Fruit fly (Drosophila melanogaster): ENCODE measurements around the gene app.

app gene

dm6 chr3L:12294602-12295001, 28.0 kb upstream of the app start (continued):
- TF ChIP-seq CG15073 (GFP tag; optimal IDR thresholded peaks at IDR 0.05) (no peak), hkb (optimal IDR thresholded peaks at IDR 0.05) (no peak), hkb (GFP tag; IDR thresholded peaks at IDR 0.05) (no peak), gsb-n (tag; optimal IDR thresholded peaks at IDR 0.05) (peak; percentile 31), ash1 (GFP tag; optimal IDR thresholded peaks at IDR 0.05) (no peak), CG34422 (GFP tag; IDR thresholded peaks at IDR 0.05) (no peak), CG3995 (GFP tag; optimal IDR thresholded peaks at IDR 0.05) (no peak), otp (GFP tag; IDR thresholded peaks at IDR 0.05) (no peak), abd-A (tag; optimal IDR thresholded peaks at IDR 0.05) (no peak), CG8924 (tag; optimal IDR thresholded peaks at IDR 0.05) (no peak), CG17328 (GFP tag; IDR thresholded peaks at IDR 0.05) (no peak), CG6654 (GFP tag; optimal IDR thresholded peaks at IDR 0.05) (no peak), Dfd (GFP tag; optimal IDR thresholded peaks at IDR 0.05) (no peak), CG14860 (GFP tag; IDR thresholded peaks at IDR 0.05; ENCODE audit: partially characterized antibody) (no peak), Oli (tag; optimal IDR thresholded peaks at IDR 0.05) (peak; percentile 1), Dip3 (GFP tag; optimal IDR thresholded peaks at IDR 0.05) (no peak), CG30403 (GFP tag; optimal IDR thresholded peaks at IDR 0.05) (no peak), Nf-YC (tag; optimal IDR thresholded peaks at IDR 0.05) (peak; percentile 39), croc (GFP tag; conservative IDR thresholded peaks at IDR 0.05) (no peak), Fer2 (tag; optimal IDR thresholded peaks at IDR 0.05) (no peak)

- TF ChIP-seq Deaf1 (tag; optimal IDR thresholded peaks at IDR 0.05) (peak; percentile 27), bigmax (GFP tag; optimal IDR thresholded peaks at IDR 0.05) (no peak), aop (GFP tag; IDR thresholded peaks at IDR 0.05) (no peak), jumu (GFP tag; optimal IDR thresholded peaks at IDR 0.05) (no peak), gsb-n (tag; optimal IDR thresholded peaks at IDR 0.05) (peak; percentile 98), nerfin-1 (tag; optimal IDR thresholded peaks at IDR 0.05) (peak; percentile 50), Poxn (GFP tag; IDR thresholded peaks at IDR 0.05) (no peak), CG17361 (GFP tag; IDR thresholded peaks at IDR 0.05) (no peak), prd (optimal IDR thresholded peaks at IDR 0.05) (no peak), prd (GFP tag; IDR thresholded peaks at IDR 0.05) (peak; percentile 28; the same call in 1 of the 3 replicates), CG1647 (GFP tag; optimal IDR thresholded peaks at IDR 0.05) (no peak), Pdp1 (GFP tag; optimal IDR thresholded peaks at IDR 0.05) (no peak)
Observed at dm6 chr3L:12290556-12290955, 23.9 kb upstream of the app start.

- peak; percentile 52; the same call in 1 of the 2 replicates for TF ChIP-seq seq (GFP tag; IDR thresholded peaks at IDR 0.05)
- TF ChIP-seq gsb-n (tag; optimal IDR thresholded peaks at IDR 0.05): peak; percentile 84
- no peak for TF ChIP-seq Fer2 (tag; optimal IDR thresholded peaks at IDR 0.05)
- peak; percentile 53 for TF ChIP-seq Nf-YC (tag; optimal IDR thresholded peaks at IDR 0.05)
- peak; percentile 34 for TF ChIP-seq nerfin-1 (tag; optimal IDR thresholded peaks at IDR 0.05)
- TF ChIP-seq lilli (GFP tag; optimal IDR thresholded peaks at IDR 0.05): no peak
- TF ChIP-seq Nf-YB (GFP tag; optimal IDR thresholded peaks at IDR 0.05): peak; percentile 39
- peak; percentile 17 for TF ChIP-seq kni (GFP tag; optimal IDR thresholded peaks at IDR 0.05)
- TF ChIP-seq prd (optimal IDR thresholded peaks at IDR 0.05): no peak
- TF ChIP-seq prd (GFP tag; IDR thresholded peaks at IDR 0.05): no peak
- TF ChIP-seq Hey (tag; optimal IDR thresholded peaks at IDR 0.05): peak; percentile 31
- no peak for TF ChIP-seq Sry-δ (GFP tag; optimal IDR thresholded peaks at IDR 0.05)
- peak; percentile 88 for TF ChIP-seq pros (GFP tag; optimal IDR thresholded peaks at IDR 0.05)
- TF ChIP-seq oc (tag; optimal IDR thresholded peaks at IDR 0.05): peak; percentile 46
Observed at dm6 chr3L:12289664-12290063, 23.0 kb upstream of the app start.

All from whole organism, embryonic.